Fruit fly (Drosophila melanogaster) whole organism, prepupa: Measurements from ENCODE around the gene CG6059.
A peak's percentile ranks its signal among the peaks of the same experiment; 100 is the strongest.

ENCODE experiments used
- CG10669 ChIP-seq: fragments of 200-800 bp; sonication (Bioruptor generic); optimal IDR thresholded peaks from 3 replicates; lab custom pipeline; 2018; ENCODE audit warnings: missing biosample characterization, mild to moderate bottlenecking, missing genetic modification characterization, moderate library complexity
- CG1621 ChIP-seq: fragments of 200-800 bp; sonication (Bioruptor generic); optimal IDR thresholded peaks from 3 replicates; lab custom pipeline; 2018; ENCODE audit warnings: missing biosample characterization, mild to moderate bottlenecking, missing genetic modification characterization
- CG31627 ChIP-seq: fragments of 200-800 bp; sonication (Bioruptor generic); optimal IDR thresholded peaks from 3 replicates; lab custom pipeline; 2016; ENCODE audit warnings: missing biosample characterization, missing genetic modification characterization
- CG32006 ChIP-seq: fragments of 200-800 bp; sonication (Bioruptor generic); optimal IDR thresholded peaks from 3 replicates; lab custom pipeline; 2017; ENCODE audit warnings: missing biosample characterization, mild to moderate bottlenecking, missing genetic modification characterization
- CG6276 ChIP-seq: fragments of 200-800 bp; sonication (Bioruptor generic); optimal IDR thresholded peaks from 2 replicates; lab custom pipeline; 2017; ENCODE audit warnings: missing biosample characterization, mild to moderate bottlenecking, missing genetic modification characterization
- CG6854 ChIP-seq: fragments of 200-800 bp; sonication (Bioruptor generic); optimal IDR thresholded peaks from 2 replicates; lab custom pipeline; 2017; ENCODE audit warnings: missing biosample characterization, mild to moderate bottlenecking, missing genetic modification characterization
- CG8319 ChIP-seq: fragments of 200-800 bp; sonication (Bioruptor generic); optimal IDR thresholded peaks from 3 replicates; lab custom pipeline; 2016; ENCODE audit warnings: missing biosample characterization, missing genetic modification characterization
- Gug ChIP-seq: fragments of 200-800 bp; sonication (Bioruptor generic); IDR thresholded peaks from 2 replicates; pipeline ENCODE4 v1.3.6; 2022; ENCODE audit warnings: missing biosample characterization, missing genetic modification characterization
- Lpt ChIP-seq: fragments of 200-800 bp; sonication (Bioruptor generic); optimal IDR thresholded peaks from 3 replicates; lab custom pipeline; 2016; ENCODE audit warnings: missing biosample characterization, missing genetic modification characterization
- Sox102F ChIP-seq: fragments of 200-800 bp; sonication (Bioruptor generic); optimal IDR thresholded peaks from 2 replicates; lab custom pipeline; 2016; ENCODE audit warnings: missing biosample characterization, mild to moderate bottlenecking, missing genetic modification characterization
- Sox14 ChIP-seq: fragments of 200-800 bp; sonication (Bioruptor generic); optimal IDR thresholded peaks from 3 replicates; lab custom pipeline; 2016; ENCODE audit warnings: missing biosample characterization, missing genetic modification characterization
- Sox15 ChIP-seq: fragments of 200-800 bp; sonication (Bioruptor generic); optimal IDR thresholded peaks from 3 replicates; lab custom pipeline; 2016; ENCODE audit warnings: missing biosample characterization, missing genetic modification characterization
- vri ChIP-seq: fragments of 200-800 bp; sonication (Bioruptor generic); optimal IDR thresholded peaks from 3 replicates; lab custom pipeline; 2016; ENCODE audit warnings: missing biosample characterization, mild to moderate bottlenecking, missing genetic modification characterization

dm6 chr3R:27130551-27131161, 6.2 kb upstream of the CG6059 start:
- no peak for TF ChIP-seq CG32006 (GFP tag; lab: Kevin White, UChicago)
- TF ChIP-seq CG6276 (GFP tag; lab: Kevin White, UChicago) = no peak
- TF ChIP-seq CG1621 (tag; lab: Kevin White, UChicago) = no peak
- no peak for TF ChIP-seq Sox14 (GFP tag; lab: Kevin White, UChicago)
- no peak for TF ChIP-seq CG6854
- no peak for TF ChIP-seq Gug (GFP tag; lab: Robert Waterston, UW)
- TF ChIP-seq vri (GFP tag; lab: Kevin White, UChicago) = peak; percentile 0
- no peak for TF ChIP-seq CG8319 (GFP tag; lab: Kevin White, UChicago)
- TF ChIP-seq Sox102F (GFP tag; lab: Kevin White, UChicago) = no peak
- no peak for TF ChIP-seq CG31627 (GFP tag; lab: Kevin White, UChicago)
- TF ChIP-seq Lpt (GFP tag; lab: Kevin White, UChicago) = no peak
- TF ChIP-seq CG10669 (GFP tag; lab: Kevin White, UChicago) = no peak
- no peak for TF ChIP-seq Sox15 (GFP tag; lab: Kevin White, UChicago)
